Fruit fly (Drosophila melanogaster) whole organism, embryonic: ENCODE data around the gene Dfd.

Experiments used
- Adf1 ChIP-seq: fragments of 200-800 bp; sonication (Bioruptor generic); IDR thresholded peaks from 2 replicates; pipeline ENCODE4 v1.3.6; 2022; ENCODE audit warnings: missing biosample characterization, missing genetic modification characterization
- BtbVII ChIP-seq: fragments of 200-800 bp; sonication (Bioruptor generic); optimal IDR thresholded peaks from 3 replicates; lab custom pipeline; 2017; ENCODE audit warnings: missing biosample characterization, mild to moderate bottlenecking, missing genetic modification characterization
- CG10543 ChIP-seq: fragments of 200-800 bp; sonication (Bioruptor generic); optimal IDR thresholded peaks from 3 replicates; lab custom pipeline; 2017; ENCODE audit warnings: missing biosample characterization, mild to moderate bottlenecking, missing genetic modification characterization, moderate library complexity
- CG11398 ChIP-seq: fragments of 200-800 bp; sonication (Bioruptor generic); optimal IDR thresholded peaks from 2 replicates; lab custom pipeline; 2016; ENCODE audit warnings: missing biosample characterization, missing genetic modification characterization
- CG11456 ChIP-seq: fragments of 200-800 bp; sonication (Bioruptor generic); IDR thresholded peaks from 3 replicates; pipeline ENCODE4 v1.3.6; 2022; ENCODE audit warnings: missing biosample characterization, missing genetic modification characterization
- CG1233 ChIP-seq: fragments of 200-800 bp; sonication (Bioruptor generic); optimal IDR thresholded peaks from 4 replicates; lab custom pipeline; 2018; ENCODE audit warnings: missing biosample characterization, mild to moderate bottlenecking, missing genetic modification characterization
- CG12942 ChIP-seq: fragments of 200-800 bp; sonication (Bioruptor generic); optimal IDR thresholded peaks from 3 replicates; lab custom pipeline; 2016; ENCODE audit warnings: missing biosample characterization, missing genetic modification characterization
- CG15269 ChIP-seq: fragments of 200-800 bp; sonication (Bioruptor generic); optimal IDR thresholded peaks from 2 replicates; lab custom pipeline; 2018; ENCODE audit warnings: missing biosample characterization, mild to moderate bottlenecking, missing genetic modification characterization, moderate library complexity
- CG17359 ChIP-seq: fragments of 200-800 bp; sonication (Bioruptor generic); optimal IDR thresholded peaks from 3 replicates; lab custom pipeline; 2018; ENCODE audit warnings: missing biosample characterization, mild to moderate bottlenecking, missing genetic modification characterization, moderate library complexity
- CG18764 ChIP-seq: fragments of 200-800 bp; sonication (Bioruptor generic); optimal IDR thresholded peaks from 3 replicates; lab custom pipeline; 2016; ENCODE audit warnings: missing biosample characterization, missing genetic modification characterization
- CG2120 ChIP-seq: fragments of 200-800 bp; sonication (Bioruptor generic); optimal IDR thresholded peaks from 3 replicates; lab custom pipeline; 2016; ENCODE audit warnings: missing biosample characterization, missing genetic modification characterization
- CG3065 ChIP-seq: fragments of 200-800 bp; sonication (Bioruptor generic); optimal IDR thresholded peaks from 2 replicates; lab custom pipeline; 2016; ENCODE audit warnings: missing biosample characterization, missing genetic modification characterization
- CG31388 ChIP-seq: fragments of 200-800 bp; sonication (Bioruptor generic); optimal IDR thresholded peaks from 2 replicates; lab custom pipeline; 2016; ENCODE audit warnings: missing biosample characterization, missing genetic modification characterization
- CG34224 ChIP-seq: fragments of 200-800 bp; sonication (Bioruptor generic); IDR thresholded peaks from 3 replicates; pipeline ENCODE4 v1.3.6; 2022; ENCODE audit warnings: missing biosample characterization, missing genetic modification characterization; ENCODE audit not compliant: partially characterized antibody
- CG4820 ChIP-seq: fragments of 200-800 bp; sonication (Bioruptor generic); optimal IDR thresholded peaks from 3 replicates; lab custom pipeline; 2016; ENCODE audit warnings: missing biosample characterization, missing genetic modification characterization
- CG8290 ChIP-seq, 3 experiments: fragments of 200-800 bp; sonication (Bioruptor generic); optimal IDR thresholded peaks; 2 replicates each; lab custom pipeline; 2016 to 2019; ENCODE audit warnings: missing biosample characterization in 3 of 3, missing genetic modification characterization in 3 of 3, mild to moderate bottlenecking in 2 of 3, moderate library complexity in 1 of 3
- CG8359 ChIP-seq: fragments of 200-800 bp; sonication (Bioruptor generic); optimal IDR thresholded peaks from 2 replicates; lab custom pipeline; 2017; ENCODE audit warnings: missing biosample characterization, mild to moderate bottlenecking, missing genetic modification characterization, borderline replicate concordance
- CG9609 ChIP-seq: fragments of 200-800 bp; sonication (Bioruptor generic); optimal IDR thresholded peaks from 3 replicates; lab custom pipeline; 2016; ENCODE audit warnings: missing biosample characterization, missing genetic modification characterization
- Dip2 ChIP-seq: fragments of 200-800 bp; sonication (Bioruptor generic); IDR thresholded peaks from 2 replicates; pipeline ENCODE4 v1.3.6; 2022; ENCODE audit warnings: missing biosample characterization, missing genetic modification characterization
- Dll ChIP-seq: fragments of 200-800 bp; sonication (Bioruptor generic); IDR thresholded peaks from 4 replicates; pipeline ENCODE4 v1.3.6; 2022; ENCODE audit warnings: missing biosample characterization, missing genetic modification characterization; ENCODE audit not compliant: partially characterized antibody
- Dref ChIP-seq: fragments of 200-800 bp; sonication (Bioruptor generic); IDR thresholded peaks from 2 replicates; pipeline ENCODE4 v1.3.6; 2022; ENCODE audit warnings: missing biosample characterization, missing genetic modification characterization
- E2f1 ChIP-seq: fragments of 200-800 bp; sonication (Bioruptor generic); IDR thresholded peaks from 2 replicates; pipeline ENCODE4 v1.3.6; 2022; ENCODE audit warnings: missing biosample characterization, missing genetic modification characterization
- HLH4C ChIP-seq: fragments of 200-800 bp; sonication (Bioruptor generic); IDR thresholded peaks from 3 replicates; pipeline ENCODE4 v1.3.6; 2022; ENCODE audit warnings: missing biosample characterization, missing genetic modification characterization; ENCODE audit not compliant: partially characterized antibody
- Hmr ChIP-seq: fragments of 200-800 bp; sonication (Bioruptor generic); optimal IDR thresholded peaks from 3 replicates; lab custom pipeline; 2017; ENCODE audit warnings: mild to moderate bottlenecking, missing biosample characterization, missing genetic modification reagents, missing genetic modification characterization
- Lpt ChIP-seq: fragments of >200 bp; optimal IDR thresholded peaks from 2 replicates; lab custom pipeline; 2018; ENCODE audit warnings: missing biosample characterization, missing genetic modification characterization
- MTF-1 ChIP-seq: fragments of 200-800 bp; sonication (Bioruptor generic); optimal IDR thresholded peaks from 2 replicates; lab custom pipeline; 2018; ENCODE audit warnings: missing biosample characterization, mild to moderate bottlenecking, missing genetic modification characterization, borderline replicate concordance
- NC2α ChIP-seq: fragments of 200-800 bp; sonication (Bioruptor generic); optimal IDR thresholded peaks from 2 replicates; lab custom pipeline; 2016; ENCODE audit warnings: missing biosample characterization, missing genetic modification characterization
- Sry-β ChIP-seq: fragments of 200-800 bp; sonication (Bioruptor generic); optimal IDR thresholded peaks from 2 replicates; lab custom pipeline; 2018; ENCODE audit warnings: missing biosample characterization, mild to moderate bottlenecking, missing genetic modification characterization, moderate library complexity
- TFAM ChIP-seq: fragments of 200-800 bp; sonication (Bioruptor generic); optimal IDR thresholded peaks from 2 replicates; lab custom pipeline; 2017; ENCODE audit warnings: missing biosample characterization, missing genetic modification characterization, inconsistent platforms
- Tbp ChIP-seq: fragments of >200 bp; optimal IDR thresholded peaks from 2 replicates; lab custom pipeline; 2018; ENCODE audit warnings: missing biosample characterization, missing genetic modification characterization
- Xbp1 ChIP-seq: fragments of 200-800 bp; sonication (Bioruptor generic); optimal IDR thresholded peaks from 3 replicates; lab custom pipeline; 2016; ENCODE audit warnings: missing biosample characterization, mild to moderate bottlenecking, missing genetic modification characterization
- abd-A ChIP-seq: fragments of 200-800 bp; sonication (Bioruptor generic); optimal IDR thresholded peaks from 3 replicates; lab custom pipeline; 2019; ENCODE audit warnings: missing biosample characterization, mild to moderate bottlenecking, missing genetic modification characterization, moderate library complexity
- ase ChIP-seq: fragments of 200-800 bp; sonication (Bioruptor generic); IDR thresholded peaks from 3 replicates; pipeline ENCODE4 v1.3.6; 2022; ENCODE audit warnings: missing biosample characterization, missing genetic modification characterization
- br ChIP-seq: fragments of >200 bp; optimal IDR thresholded peaks from 2 replicates; lab custom pipeline; 2017
- cg ChIP-seq: fragments of 200-800 bp; sonication (Bioruptor generic); optimal IDR thresholded peaks from 3 replicates; lab custom pipeline; 2019; ENCODE audit warnings: missing biosample characterization, mild to moderate bottlenecking, missing genetic modification characterization, moderate library complexity
- chm ChIP-seq: fragments of 200-800 bp; sonication (Bioruptor generic); IDR thresholded peaks from 2 replicates; pipeline ENCODE4 v1.3.6; 2022; ENCODE audit warnings: missing biosample characterization, missing genetic modification characterization
- crol ChIP-seq: fragments of 200-800 bp; sonication (Bioruptor generic); IDR thresholded peaks from 2 replicates; pipeline ENCODE4 v1.3.6; 2022; ENCODE audit warnings: missing biosample characterization, missing genetic modification characterization
- disco-r ChIP-seq: fragments of 200-800 bp; sonication (Bioruptor generic); optimal IDR thresholded peaks from 2 replicates; lab custom pipeline; 2016; ENCODE audit warnings: missing biosample characterization, missing genetic modification characterization
- emc ChIP-seq: fragments of 200-800 bp; sonication (Bioruptor generic); optimal IDR thresholded peaks from 2 replicates; lab custom pipeline; 2016; ENCODE audit warnings: missing biosample characterization, missing genetic modification characterization
- ems ChIP-seq: fragments of 200-800 bp; sonication (Bioruptor generic); optimal IDR thresholded peaks from 3 replicates; lab custom pipeline; 2016; ENCODE audit warnings: missing biosample characterization, missing genetic modification characterization
- gro ChIP-seq: fragments of 200-800 bp; sonication (Bioruptor generic); optimal IDR thresholded peaks from 2 replicates; lab custom pipeline; 2016; ENCODE audit warnings: missing biosample characterization, missing genetic modification characterization
- ham ChIP-seq: fragments of 200-800 bp; sonication (Bioruptor generic); IDR thresholded peaks from 2 replicates; pipeline ENCODE4 v1.3.6; 2022; ENCODE audit warnings: missing biosample characterization, missing genetic modification characterization
- hkb ChIP-seq, 2 experiments: fragments of 200-800 bp in 1 of 2; fragments of >200 bp in 1 of 2; sonication (Bioruptor generic) in 1 of 2; IDR thresholded peaks in 1 of 2; optimal IDR thresholded peaks in 1 of 2; 2 replicates each; pipeline versions ENCODE4 v1.3.6 to Lab custom; 2017 to 2022; ENCODE audit warnings: missing biosample characterization in 1 of 2, missing genetic modification characterization in 1 of 2
- lilli ChIP-seq: fragments of 200-800 bp; sonication (Bioruptor generic); optimal IDR thresholded peaks from 3 replicates; lab custom pipeline; 2016; ENCODE audit warnings: missing biosample characterization, missing genetic modification characterization
- mirr ChIP-seq: fragments of 200-800 bp; sonication (Bioruptor generic); optimal IDR thresholded peaks from 3 replicates; lab custom pipeline; 2018; ENCODE audit warnings: missing biosample characterization, mild to moderate bottlenecking, missing genetic modification characterization
- salm ChIP-seq: fragments of 200-800 bp; sonication (Bioruptor generic); optimal IDR thresholded peaks from 2 replicates; lab custom pipeline; 2018; ENCODE audit warnings: missing biosample characterization, mild to moderate bottlenecking, missing genetic modification characterization
- slou ChIP-seq: fragments of 200-800 bp; sonication (Bioruptor generic); optimal IDR thresholded peaks from 3 replicates; lab custom pipeline; 2016; ENCODE audit warnings: missing biosample characterization, missing genetic modification characterization
- slp2 ChIP-seq: fragments of 200-800 bp; sonication (Bioruptor generic); optimal IDR thresholded peaks from 2 replicates; lab custom pipeline; 2016; ENCODE audit warnings: missing biosample characterization, missing genetic modification characterization
- wor ChIP-seq: fragments of 200-800 bp; sonication (Bioruptor generic); IDR thresholded peaks from 2 replicates; pipeline ENCODE4 v1.3.6; 2022; ENCODE audit warnings: missing biosample characterization, missing genetic modification characterization
- zfh2 ChIP-seq: fragments of 200-800 bp; sonication (Bioruptor generic); optimal IDR thresholded peaks from 2 replicates; lab custom pipeline; 2016; ENCODE audit warnings: missing biosample characterization, missing genetic modification characterization

The Dfd gene

DNA sequence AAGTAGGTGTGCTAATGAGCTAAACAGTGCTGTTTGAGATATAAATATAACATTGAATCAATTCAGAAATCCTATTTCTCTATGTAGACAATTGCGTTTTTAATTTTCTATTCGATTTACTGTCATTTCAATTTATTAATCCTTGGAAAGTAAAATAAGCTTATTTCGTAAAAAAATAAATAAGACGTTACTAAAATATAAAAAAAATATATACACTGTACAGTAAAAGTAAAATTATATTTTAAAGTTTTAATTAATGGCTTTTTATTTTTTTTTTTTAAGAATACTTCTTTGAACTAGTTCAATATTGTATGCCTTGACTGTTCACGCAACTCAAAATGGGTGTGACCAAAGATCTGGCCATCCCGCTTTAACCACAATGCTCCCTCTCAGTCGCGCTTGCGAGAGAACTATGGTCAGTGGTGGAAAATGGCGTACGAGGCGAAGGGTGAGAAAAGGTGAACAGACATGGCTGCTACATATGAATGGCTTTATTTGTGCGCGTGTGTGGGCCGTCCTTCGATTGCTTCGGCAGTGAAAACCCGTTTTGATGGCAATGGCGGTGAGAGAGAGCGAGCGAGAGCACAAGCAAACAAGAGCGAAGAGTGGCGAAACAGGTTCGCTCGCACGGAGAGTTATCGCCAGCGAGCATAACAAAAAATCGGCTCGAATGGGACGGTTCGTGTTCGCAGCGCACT is at the start of gene Dfd (continued):
- TF ChIP-seq NC2α (GFP tag; lab: Kevin White, UChicago) (no peak), zfh2 (no peak), ase (GFP tag; lab: Robert Waterston, UW) (peak; percentile 28; the same call in 1 of the 3 replicates), HLH4C (GFP tag; lab: Robert Waterston, UW) (no peak), disco-r (no peak), wor (GFP tag; lab: Robert Waterston, UW) (no peak), MTF-1 (GFP tag; lab: Kevin White, UChicago) (no peak), CG11456 (no peak), Hmr (GFP tag; lab: Kevin White, UChicago) (no peak), CG9609 (GFP tag; lab: Kevin White, UChicago) (no peak), br (lab: Kevin White, UChicago) (no peak), lilli (GFP tag; lab: Kevin White, UChicago) (no peak), CG11398 (no peak), chm (GFP tag; lab: Robert Waterston, UW) (no peak), CG2120 (GFP tag; lab: Kevin White, UChicago) (peak; percentile 35), CG1233 (GFP tag; lab: Kevin White, UChicago) (no peak), CG3065 (GFP tag; lab: Kevin White, UChicago) (no peak), Xbp1 (GFP tag; lab: Kevin White, UChicago) (peak; percentile 33), Tbp (no peak), emc (no peak), CG17359 (no peak), CG18764 (GFP tag; lab: Kevin White, UChicago) (no peak), ham (no peak), gro (GFP tag; lab: Kevin White, UChicago) (no peak), BtbVII (GFP tag; lab: Kevin White, UChicago) (no peak), slou (GFP tag; lab: Kevin White, UChicago) (no peak), CG4820 (peak; percentile 6), crol (peak; percentile 90), CG8359 (GFP tag; lab: Kevin White, UChicago) (no peak), Adf1 (GFP tag; lab: Robert Waterston, UW) (peak; percentile 66), CG15269 (tag; lab: Kevin White, UChicago) (no peak), salm (tag; lab: Kevin White, UChicago) (no peak), CG34224 (no peak), Dll (GFP tag; lab: Robert Waterston, UW) (no peak), CG8290 (GFP tag; optimal IDR thresholded peaks at IDR 0.05; lab: Kevin White, UChicago) (no peak), CG8290 (tag; optimal IDR thresholded peaks at IDR 0.05; lab: Kevin White, UChicago) (no peak), Dref (GFP tag; lab: Robert Waterston, UW) (no peak), CG31388 (GFP tag; lab: Kevin White, UChicago) (no peak), hkb (optimal IDR thresholded peaks at IDR 0.05; lab: Kevin White, UChicago) (no peak), hkb (GFP tag; IDR thresholded peaks at IDR 0.05; lab: Robert Waterston, UW) (peak; percentile 48), mirr (no peak), TFAM (no peak), Sry-β (GFP tag; lab: Kevin White, UChicago) (no peak), E2f1 (GFP tag; lab: Robert Waterston, UW) (no peak; the same call in 1 of the 2 replicates), cg (peak; percentile 88), Dip2 (GFP tag; lab: Robert Waterston, UW) (no peak), Lpt (GFP tag; lab: Kevin White, UChicago) (no peak), abd-A (tag; lab: Kevin White, UChicago) (no peak), CG12942 (GFP tag; lab: Kevin White, UChicago) (no peak), slp2 (no peak), ems (GFP tag; lab: Kevin White, UChicago) (no peak), CG10543 (GFP tag; lab: Kevin White, UChicago) (no peak)
